Worm (Caenorhabditis elegans): ENCODE results near the gene chil-17.

The chil-17 gene

ce11 chrII:9403846-9404245, 36.1 kb downstream of the chil-17 start, which contains the start of gene Y51B9A.5:
Gene Y51B9A.5, plus strand, starts transcription at chrII:9404146.
- TF ChIP-seq ceh-13 (GFP tag; optimal IDR thresholded peaks at IDR 0.05): no peak
- TF ChIP-seq hmg-4 (GFP tag; optimal IDR thresholded peaks at IDR 0.05): no peak
- TF ChIP-seq sea-1 (GFP tag; conservative IDR thresholded peaks at IDR 0.05): no peak
- TF ChIP-seq aly-1 (tag; optimal IDR thresholded peaks at IDR 0.05): no peak
- TF ChIP-seq pes-1 (GFP tag; IDR thresholded peaks at IDR 0.05): no peak
- no peak for TF ChIP-seq hnd-1 (tag; optimal IDR thresholded peaks at IDR 0.05)
- TF ChIP-seq tbx-11 (GFP tag; IDR thresholded peaks at IDR 0.05): no peak

ce11 chrII:9403087-9403486, 36.9 kb downstream of the chil-17 start, which contains the start of gene Y51B9A.6:
Gene Y51B9A.6, minus strand, starts transcription at chrII:9403187.
- TF ChIP-seq tbx-11 (GFP tag; IDR thresholded peaks at IDR 0.05) (no peak), tbx-37 (GFP tag; conservative IDR thresholded peaks at IDR 0.05) (no peak), hnd-1 (tag; optimal IDR thresholded peaks at IDR 0.05) (no peak), hmg-4 (GFP tag; optimal IDR thresholded peaks at IDR 0.05) (no peak), F13C5.2 (tag; optimal IDR thresholded peaks at IDR 0.05) (no peak), ceh-13 (GFP tag; optimal IDR thresholded peaks at IDR 0.05) (no peak), pes-1 (GFP tag; IDR thresholded peaks at IDR 0.05) (no peak), ets-7 (tag; optimal IDR thresholded peaks at IDR 0.05) (no peak), flt-1 (GFP tag; IDR thresholded peaks at IDR 0.05) (no peak), ceh-36 (tag; optimal IDR thresholded peaks at IDR 0.05) (no peak), aly-1 (tag; optimal IDR thresholded peaks at IDR 0.05) (no peak), sea-1 (GFP tag; conservative IDR thresholded peaks at IDR 0.05) (no peak), hmbx-1 (tag; optimal IDR thresholded peaks at IDR 0.05) (no peak), ama-1 (optimal IDR thresholded peaks at IDR 0.05) (no peak), scrt-1 (GFP tag; IDR thresholded peaks at IDR 0.05) (no peak), B0310.2 (tag; optimal IDR thresholded peaks at IDR 0.05) (no peak), tra-4 (tag; optimal IDR thresholded peaks at IDR 0.05) (no peak)

ce11 chrII:9399746-9400145, 40.2 kb downstream of the chil-17 start, which contains the start of gene Y51B9A.7:
Gene Y51B9A.7, plus strand, starts transcription at chrII:9400046.
- TF ChIP-seq tra-4 (tag; optimal IDR thresholded peaks at IDR 0.05) (no peak), aly-1 (tag; optimal IDR thresholded peaks at IDR 0.05) (no peak), pes-1 (GFP tag; IDR thresholded peaks at IDR 0.05) (no peak), ama-1 (optimal IDR thresholded peaks at IDR 0.05) (no peak), sea-1 (GFP tag; conservative IDR thresholded peaks at IDR 0.05) (no peak), flt-1 (GFP tag; IDR thresholded peaks at IDR 0.05) (no peak), hnd-1 (tag; optimal IDR thresholded peaks at IDR 0.05) (no peak), F13C5.2 (tag; optimal IDR thresholded peaks at IDR 0.05) (no peak), hmbx-1 (tag; optimal IDR thresholded peaks at IDR 0.05) (no peak), tbx-11 (GFP tag; IDR thresholded peaks at IDR 0.05) (no peak), hmg-4 (GFP tag; optimal IDR thresholded peaks at IDR 0.05) (no peak), ceh-36 (tag; optimal IDR thresholded peaks at IDR 0.05) (no peak), tbx-37 (GFP tag; conservative IDR thresholded peaks at IDR 0.05) (no peak), ets-7 (tag; optimal IDR thresholded peaks at IDR 0.05) (no peak), scrt-1 (GFP tag; IDR thresholded peaks at IDR 0.05) (no peak)

- TF ChIP-seq tbx-11 (GFP tag; IDR thresholded peaks at IDR 0.05): no peak
- TF ChIP-seq pes-1 (GFP tag; IDR thresholded peaks at IDR 0.05): no peak
- no peak for TF ChIP-seq scrt-1 (GFP tag; IDR thresholded peaks at IDR 0.05)
Measured at ce11 chrII:9398370-9398901, 41.5 kb downstream of the chil-17 start, which contains the start of the genes Y51B9A.14 and Y51B9A.8. Gene Y51B9A.14, minus strand, starts transcription at chrII:9398470. Gene Y51B9A.8, plus strand, starts transcription at chrII:9398851.

ce11 chrII:9397496-9397895, 42.5 kb downstream of the chil-17 start, which contains the start of gene Y51B9A.9:
Gene Y51B9A.9, minus strand, starts transcription at chrII:9397596.
- no peak for TF ChIP-seq tbx-11 (GFP tag; IDR thresholded peaks at IDR 0.05)
- TF ChIP-seq aly-1 (tag; optimal IDR thresholded peaks at IDR 0.05): no peak
- TF ChIP-seq ets-7 (tag; optimal IDR thresholded peaks at IDR 0.05): no peak
- no peak for TF ChIP-seq flt-1 (GFP tag; IDR thresholded peaks at IDR 0.05)
- TF ChIP-seq ceh-36 (tag; optimal IDR thresholded peaks at IDR 0.05): no peak
- no peak for TF ChIP-seq hmbx-1 (tag; optimal IDR thresholded peaks at IDR 0.05)
- no peak for TF ChIP-seq ama-1 (optimal IDR thresholded peaks at IDR 0.05)
- no peak for TF ChIP-seq B0310.2 (tag; optimal IDR thresholded peaks at IDR 0.05)
- TF ChIP-seq hnd-1 (tag; optimal IDR thresholded peaks at IDR 0.05): no peak
- no peak for TF ChIP-seq sea-1 (GFP tag; conservative IDR thresholded peaks at IDR 0.05)
- no peak for TF ChIP-seq hmg-4 (GFP tag; optimal IDR thresholded peaks at IDR 0.05)

ce11 chrII:9392724-9393123, 47.2 kb downstream of the chil-17 start, which contains the start of gene lido-17:
Gene lido-17, minus strand, starts transcription at chrII:9392824.
- TF ChIP-seq hmbx-1 (tag; optimal IDR thresholded peaks at IDR 0.05) (no peak), ceh-13 (GFP tag; optimal IDR thresholded peaks at IDR 0.05) (no peak), ets-7 (tag; optimal IDR thresholded peaks at IDR 0.05) (no peak), aly-1 (tag; optimal IDR thresholded peaks at IDR 0.05) (no peak), tbx-11 (GFP tag; IDR thresholded peaks at IDR 0.05) (no peak), tbx-37 (GFP tag; conservative IDR thresholded peaks at IDR 0.05) (no peak), pes-1 (GFP tag; IDR thresholded peaks at IDR 0.05) (no peak), tra-4 (tag; optimal IDR thresholded peaks at IDR 0.05) (no peak), ceh-36 (tag; optimal IDR thresholded peaks at IDR 0.05) (no peak), hnd-1 (tag; optimal IDR thresholded peaks at IDR 0.05) (no peak), hmg-4 (GFP tag; optimal IDR thresholded peaks at IDR 0.05) (no peak), F13C5.2 (tag; optimal IDR thresholded peaks at IDR 0.05) (no peak), ama-1 (optimal IDR thresholded peaks at IDR 0.05) (no peak), B0310.2 (tag; optimal IDR thresholded peaks at IDR 0.05) (no peak), sea-1 (GFP tag; conservative IDR thresholded peaks at IDR 0.05) (no peak), flt-1 (GFP tag; IDR thresholded peaks at IDR 0.05) (no peak), scrt-1 (GFP tag; IDR thresholded peaks at IDR 0.05) (no peak)
